Worm (Caenorhabditis elegans) whole organism, L1 larva: ENCODE data around the gene hex-5.

Experiments
- ama-1 ChIP-seq: fragments of 150-350 bp; optimal IDR thresholded peaks from 2 replicates; lab custom pipeline; 2014
- snpc-4 ChIP-seq: fragments of 150-350 bp; optimal IDR thresholded peaks from 2 replicates; lab custom pipeline; 2014; ENCODE audit warnings: missing biosample characterization, missing genetic modification characterization

ce11 chrX:14931443-14931842, 26.4 kb upstream of the hex-5 start:
- TF ChIP-seq ama-1 (lab: Kevin White, UChicago) (no peak), snpc-4 (tag; lab: Kevin White, UChicago) (no peak)
